Worm (Caenorhabditis elegans) whole organism, L4 larva: ENCODE measurements around the gene lgg-3.

Source experiments
- F37D6.2 ChIP-seq: sonication (generic microtip); optimal IDR thresholded peaks from 2 replicates; lab custom pipeline; 2016; ENCODE audit warnings: mild to moderate bottlenecking, missing genetic modification characterization, missing compliant biosample characterization
- F49E8.2 ChIP-seq: sonication (generic microtip); optimal IDR thresholded peaks from 2 replicates; lab custom pipeline; 2016; ENCODE audit warnings: missing compliant biosample characterization, mild to moderate bottlenecking, missing genetic modification characterization, borderline replicate concordance
- R02D3.7 ChIP-seq: fragments of 150-350 bp; sonication (generic microtip); optimal IDR thresholded peaks from 3 replicates; lab custom pipeline; 2014; ENCODE audit warnings: missing biosample characterization, missing genetic modification characterization
- Y48G9A.11 ChIP-seq: fragments of 200-800 bp; sonication (Bioruptor generic); IDR thresholded peaks from 2 replicates; pipeline ENCODE4 v1.3.6; 2022; ENCODE audit warnings: missing genetic modification reagents, missing genetic modification characterization, missing compliant biosample characterization
- Y5F2A.4 ChIP-seq: fragments of 200-800 bp; sonication (Bioruptor generic); optimal IDR thresholded peaks from 2 replicates; lab custom pipeline; 2018; ENCODE audit warnings: mild to moderate bottlenecking, missing genetic modification characterization, missing compliant biosample characterization
- aha-1 ChIP-seq: fragments of 150-350 bp; peaks from one replicate; lab custom pipeline; 2014; ENCODE audit warnings: missing biosample characterization, missing genetic modification characterization
- aly-2 ChIP-seq: sonication (generic microtip); optimal IDR thresholded peaks from 2 replicates; lab custom pipeline; 2018; ENCODE audit warnings: missing biosample characterization, missing genetic modification characterization
- ama-1 ChIP-seq: fragments of 150-350 bp; optimal IDR thresholded peaks from 2 replicates; lab custom pipeline; 2014; ENCODE audit warnings: inconsistent platforms, mixed read lengths
- arid-1 ChIP-seq: fragments of 200-800 bp; sonication (Bioruptor generic); conservative IDR thresholded peaks from 2 replicates; pipeline ENCODE4 v1.3.6; 2022; ENCODE audit warnings: missing genetic modification reagents, missing genetic modification characterization, missing compliant biosample characterization
- ceh-20 ChIP-seq: fragments of 200-800 bp; sonication (Bioruptor generic); IDR thresholded peaks from 2 replicates; pipeline ENCODE4 v1.3.6; 2022; ENCODE audit warnings: missing genetic modification reagents, missing genetic modification characterization, missing compliant biosample characterization
- ceh-32 ChIP-seq: sonication (generic microtip); optimal IDR thresholded peaks from 2 replicates; lab custom pipeline; 2016; ENCODE audit warnings: mild to moderate bottlenecking, missing genetic modification characterization, missing compliant biosample characterization; ENCODE audit not compliant: poor library complexity
- ces-1 ChIP-seq: fragments of 150-350 bp; sonication (generic microtip); optimal IDR thresholded peaks from 4 replicates; lab custom pipeline; 2014; ENCODE audit warnings: missing biosample characterization, missing genetic modification reagents, missing genetic modification characterization
- cey-2 ChIP-seq: sonication (generic microtip); optimal IDR thresholded peaks from 3 replicates; lab custom pipeline; 2017; ENCODE audit warnings: missing genetic modification characterization, mild to moderate bottlenecking, missing compliant biosample characterization, antibody characterized with exemption, borderline replicate concordance; ENCODE audit not compliant: insufficient read depth
- ctbp-1 ChIP-seq: fragments of 200-800 bp; sonication (Bioruptor generic); IDR thresholded peaks from 2 replicates; pipeline ENCODE4 v1.3.6; 2022; ENCODE audit warnings: missing genetic modification reagents, missing genetic modification characterization, missing compliant biosample characterization
- daf-8 ChIP-seq: fragments of 200-800 bp; sonication (Bioruptor generic); IDR thresholded peaks from 2 replicates; pipeline ENCODE4 v1.3.6; 2022; ENCODE audit warnings: missing genetic modification characterization, missing compliant biosample characterization
- dmd-6 ChIP-seq: fragments of 200-800 bp; sonication (Bioruptor generic); IDR thresholded peaks from 2 replicates; pipeline ENCODE4 v1.3.6; 2022; ENCODE audit warnings: missing genetic modification reagents, missing genetic modification characterization, missing compliant biosample characterization
- dmd-8 ChIP-seq: fragments of 200-800 bp; sonication (Bioruptor generic); IDR thresholded peaks from 2 replicates; pipeline ENCODE4 v1.3.6; 2022; ENCODE audit warnings: missing genetic modification characterization, missing compliant biosample characterization
- egl-27 ChIP-seq: sonication (generic microtip); optimal IDR thresholded peaks from 3 replicates; lab custom pipeline; 2017; ENCODE audit warnings: missing biosample characterization, missing genetic modification reagents, missing genetic modification characterization
- egl-43 ChIP-seq: fragments of 200-800 bp; sonication (Bioruptor generic); IDR thresholded peaks from 2 replicates; pipeline ENCODE4 v1.3.6; 2022; ENCODE audit warnings: missing genetic modification reagents, missing genetic modification characterization, missing compliant biosample characterization
- fkh-10 ChIP-seq: fragments of 150-350 bp; optimal IDR thresholded peaks from 2 replicates; lab custom pipeline; 2014; ENCODE audit warnings: missing biosample characterization, missing genetic modification reagents, missing genetic modification characterization
- gei-8 ChIP-seq: fragments of 200-800 bp; sonication (Bioruptor generic); optimal IDR thresholded peaks from 2 replicates; lab custom pipeline; 2018; ENCODE audit warnings: mild to moderate bottlenecking, missing genetic modification characterization, missing compliant biosample characterization
- hlh-11 ChIP-seq: fragments of 200-800 bp; sonication (Bioruptor generic); optimal IDR thresholded peaks from 2 replicates; lab custom pipeline; 2018; ENCODE audit warnings: mild to moderate bottlenecking, missing genetic modification characterization, missing compliant biosample characterization
- lin-15B ChIP-seq: fragments of 150-350 bp; sonication (generic microtip); optimal IDR thresholded peaks from 3 replicates; lab custom pipeline; 2014; ENCODE audit warnings: missing biosample characterization, missing genetic modification characterization
- lin-29 ChIP-seq: fragments of 200-800 bp; sonication (Bioruptor generic); IDR thresholded peaks from 2 replicates; pipeline ENCODE4 v1.3.6; 2022; ENCODE audit warnings: missing genetic modification reagents, missing genetic modification characterization, missing compliant biosample characterization
- lin-38 ChIP-seq: fragments of 200-800 bp; sonication (Bioruptor generic); IDR thresholded peaks from 2 replicates; pipeline ENCODE4 v1.3.6; 2022; ENCODE audit warnings: missing genetic modification reagents, missing genetic modification characterization, missing compliant biosample characterization
- lin-39 ChIP-seq: fragments of 150-350 bp; optimal IDR thresholded peaks from 2 replicates; lab custom pipeline; 2014; ENCODE audit warnings: missing biosample characterization, missing genetic modification reagents, missing genetic modification characterization
- lsy-2 ChIP-seq, 2 experiments: fragments of 150-350 bp in 1 of 2; sonication (generic microtip) in 1 of 2; optimal IDR thresholded peaks; 2 replicates each; lab custom pipeline; 2014 to 2017; ENCODE audit warnings: missing biosample characterization in 2 of 2, missing genetic modification characterization in 2 of 2
- mdt-29 ChIP-seq: fragments of 200-800 bp; sonication (Bioruptor generic); IDR thresholded peaks from 2 replicates; pipeline ENCODE4 v1.3.6; 2022; ENCODE audit warnings: missing genetic modification reagents, missing genetic modification characterization, missing compliant biosample characterization
- mes-2 ChIP-seq: sonication (generic microtip); optimal IDR thresholded peaks from 2 replicates; lab custom pipeline; 2016; ENCODE audit warnings: missing genotype, mild to moderate bottlenecking, missing genetic modification characterization, missing compliant biosample characterization; ENCODE audit not compliant: poor library complexity, severe bottlenecking
- mxl-2 ChIP-seq: fragments of 200-800 bp; sonication (Bioruptor generic); conservative IDR thresholded peaks from 2 replicates; pipeline ENCODE4 v1.3.6; 2022; ENCODE audit warnings: missing genetic modification reagents, missing genetic modification characterization, missing compliant biosample characterization
- nhr-102 ChIP-seq: sonication (generic microtip); optimal IDR thresholded peaks from 2 replicates; lab custom pipeline; 2016; ENCODE audit warnings: mild to moderate bottlenecking, missing genetic modification characterization, moderate library complexity, missing compliant biosample characterization
- nhr-111 ChIP-seq: fragments of 200-800 bp; sonication (Bioruptor generic); optimal IDR thresholded peaks from 2 replicates; lab custom pipeline; 2018; ENCODE audit warnings: mild to moderate bottlenecking, missing genetic modification characterization, missing compliant biosample characterization
- nhr-28 ChIP-seq: fragments of 150-350 bp; optimal IDR thresholded peaks from 2 replicates; lab custom pipeline; 2014; ENCODE audit warnings: missing biosample characterization, missing genetic modification characterization
- pha-4 ChIP-seq, 2 experiments: fragments of 150-350 bp in 1 of 2; fragments of 200-800 bp in 1 of 2; sonication (Bioruptor generic) in 1 of 2; IDR thresholded peaks in 1 of 2; optimal IDR thresholded peaks in 1 of 2; 2 replicates each; pipeline versions ENCODE4 v1.3.6 to Lab custom; 2014 to 2022; ENCODE audit warnings: missing genetic modification characterization in 2 of 2, missing genetic modification reagents in 2 of 2, missing biosample characterization in 1 of 2, missing compliant biosample characterization in 1 of 2
- saeg-2 ChIP-seq: fragments of 200-800 bp; sonication (Bioruptor generic); IDR thresholded peaks from 2 replicates; pipeline ENCODE4 v1.3.6; 2022; ENCODE audit warnings: missing genetic modification reagents, missing genetic modification characterization, missing compliant biosample characterization
- sdz-12 ChIP-seq: fragments of 200-800 bp; sonication (Bioruptor generic); optimal IDR thresholded peaks from 2 replicates; lab custom pipeline; 2018; ENCODE audit warnings: mild to moderate bottlenecking, missing genetic modification characterization, missing compliant biosample characterization
- snpc-1.2 ChIP-seq: fragments of 200-800 bp; sonication (Bioruptor generic); IDR thresholded peaks from 2 replicates; pipeline ENCODE4 v1.3.6; 2022; ENCODE audit warnings: missing genetic modification reagents, missing genetic modification characterization, missing compliant biosample characterization
- tag-97 ChIP-seq: fragments of 200-800 bp; sonication (Bioruptor generic); IDR thresholded peaks from 2 replicates; pipeline ENCODE4 v1.3.6; 2022; ENCODE audit warnings: missing genetic modification characterization, missing compliant biosample characterization
- unc-130 ChIP-seq: sonication (generic microtip); optimal IDR thresholded peaks from 2 replicates; lab custom pipeline; 2016; ENCODE audit warnings: missing genetic modification reagents, missing genetic modification characterization, missing compliant biosample characterization
- unc-39 ChIP-seq: sonication (generic microtip); optimal IDR thresholded peaks from 2 replicates; lab custom pipeline; 2017; ENCODE audit warnings: missing biosample characterization, missing genetic modification characterization
- zfp-2 ChIP-seq: sonication (generic microtip); optimal IDR thresholded peaks from 2 replicates; lab custom pipeline; 2016; ENCODE audit warnings: mild to moderate bottlenecking, missing genetic modification characterization, missing compliant biosample characterization
- zip-2 ChIP-seq: fragments of 150-350 bp; optimal IDR thresholded peaks from 2 replicates; lab custom pipeline; 2014; ENCODE audit warnings: missing biosample characterization, missing genetic modification characterization

lgg-3 gene

DNA sequence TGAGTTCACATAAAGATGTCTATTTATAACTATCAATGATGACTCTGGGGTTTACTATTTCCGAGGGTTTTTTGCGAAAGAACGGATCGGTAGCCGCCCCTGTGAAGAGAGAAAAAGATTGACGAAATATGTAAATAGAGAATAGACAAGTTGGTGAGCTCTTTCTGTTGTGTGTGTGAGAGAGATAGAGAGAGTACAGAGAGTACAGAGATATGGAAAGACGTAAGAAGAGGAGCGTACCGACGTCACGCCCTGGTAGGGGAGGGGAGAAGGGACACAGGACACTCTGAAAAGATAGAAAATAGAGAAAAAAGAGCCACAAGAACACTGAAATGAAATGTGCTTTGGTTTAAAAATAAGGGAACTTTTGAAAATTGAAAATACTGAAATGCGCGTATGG lies 9.6 kb downstream of the lgg-3 start (continued):
- TF ChIP-seq daf-8 (GFP tag; lab: Robert Waterston, UW) (no peak), zfp-2 (tag; lab: Kevin White, UChicago) (no peak), lin-39 (no peak), R02D3.7 (tag; lab: Kevin White, UChicago) (no peak), unc-130 (no peak), lsy-2 (tag; optimal IDR thresholded peaks at IDR 0.05; lab: Kevin White, UChicago) (peak in 1 of 2 experiments; percentile 64), saeg-2 (no peak), mes-2 (peak; percentile 47), gei-8 (no peak), egl-43 (GFP tag; lab: Robert Waterston, UW) (no peak), nhr-28 (tag; lab: Kevin White, UChicago) (peak; percentile 40), ama-1 (no peak), aly-2 (tag; lab: Kevin White, UChicago) (no peak), tag-97 (GFP tag; lab: Robert Waterston, UW) (no peak), ceh-20 (GFP tag; lab: Robert Waterston, UW) (no peak), sdz-12 (GFP tag; lab: Kevin White, UChicago) (no peak), egl-27 (tag; lab: Kevin White, UChicago) (no peak), hlh-11 (tag; lab: Kevin White, UChicago) (peak; percentile 52), mxl-2 (GFP tag; lab: Robert Waterston, UW) (no peak), fkh-10 (GFP tag; lab: Kevin White, UChicago) (peak; percentile 91), ctbp-1 (GFP tag; lab: Robert Waterston, UW) (peak; percentile 44; the same call in 1 of the 2 replicates)

DNA sequence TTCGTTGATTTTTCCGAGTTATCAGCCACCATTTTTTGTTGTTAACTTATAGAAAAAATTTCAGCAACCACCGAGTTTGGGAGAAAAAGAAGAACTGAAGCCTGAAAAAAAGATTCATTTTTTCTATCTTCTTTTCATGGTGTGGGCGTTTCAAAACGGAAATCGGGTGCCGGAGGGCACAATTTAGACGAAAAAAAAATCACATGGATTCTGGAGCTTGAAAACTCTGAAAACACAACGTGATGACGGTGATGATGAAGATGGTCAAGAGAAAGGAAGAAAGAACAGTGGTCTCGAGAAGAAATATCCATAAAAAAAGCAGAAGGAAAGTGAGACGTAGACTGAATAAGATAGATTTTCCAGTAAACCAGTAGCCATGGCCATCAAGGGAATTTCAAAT lies 13.8 kb downstream of the lgg-3 start, which contains the start of gene rcan-1:
Gene rcan-1 (minus strand): TSS at position 101 of the 400 bp plus-strand sequence.
- TF ChIP-seq aha-1 (tag; lab: Kevin White, UChicago): no peak
- TF ChIP-seq saeg-2: no peak
- no peak for TF ChIP-seq F37D6.2 (tag; lab: Kevin White, UChicago)
- TF ChIP-seq mdt-29 (GFP tag; lab: Robert Waterston, UW): no peak
- TF ChIP-seq cey-2 (tag; lab: Kevin White, UChicago): no peak
- TF ChIP-seq dmd-8 (GFP tag; lab: Robert Waterston, UW): no peak
- TF ChIP-seq lin-29 (GFP tag; lab: Robert Waterston, UW): no peak
- no peak for TF ChIP-seq nhr-111
- TF ChIP-seq dmd-6: no peak
- TF ChIP-seq ces-1 (GFP tag; lab: Kevin White, UChicago): no peak
- TF ChIP-seq ceh-32 (tag; lab: Kevin White, UChicago): no peak
- TF ChIP-seq pha-4 (GFP tag; IDR thresholded peaks at IDR 0.05; lab: Robert Waterston, UW): no peak
- no peak for TF ChIP-seq pha-4 (tag; optimal IDR thresholded peaks at IDR 0.05; lab: Kevin White, UChicago)
- TF ChIP-seq nhr-102 (tag; lab: Kevin White, UChicago): no peak
- no peak for TF ChIP-seq unc-39 (tag; lab: Kevin White, UChicago)
- no peak for TF ChIP-seq lin-15B

DNA sequence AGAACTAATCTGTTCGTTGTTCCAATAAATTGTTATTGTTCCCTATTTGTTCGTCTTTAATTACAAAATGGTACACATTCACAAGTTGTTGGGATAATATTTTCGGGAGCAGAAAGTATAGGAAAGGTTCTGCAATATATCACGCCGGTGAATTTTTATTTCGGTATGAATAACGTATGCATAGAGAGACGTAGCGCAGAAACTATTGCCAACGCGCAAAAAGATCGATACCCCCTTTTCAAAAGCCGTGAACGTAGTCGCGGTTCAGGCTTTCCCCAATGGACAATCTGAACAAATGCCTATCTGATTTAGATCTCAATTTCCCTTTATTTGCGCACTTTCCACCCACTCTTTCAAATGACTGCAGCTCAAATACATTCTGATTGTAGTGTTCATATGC lies 17.7 kb downstream of the lgg-3 start, which contains the start of gene pst-2:
Gene pst-2 (plus strand): TSS at position 293 of the 400 bp plus-strand sequence.
- TF ChIP-seq ceh-20 (GFP tag; lab: Robert Waterston, UW): no peak
- TF ChIP-seq arid-1 (GFP tag; lab: Robert Waterston, UW): peak; percentile 31; the same call in 1 of the 2 replicates
- no peak for TF ChIP-seq lsy-2 (tag; optimal IDR thresholded peaks at IDR 0.05; lab: Kevin White, UChicago)
- peak; percentile 77 for TF ChIP-seq lin-38 (GFP tag; lab: Robert Waterston, UW)
- no peak for TF ChIP-seq Y5F2A.4 (GFP tag; lab: Kevin White, UChicago)
- peak; percentile 69 for TF ChIP-seq Y48G9A.11 (GFP tag; lab: Robert Waterston, UW)
- peak; percentile 21; the same call in 1 of the 2 replicates for TF ChIP-seq snpc-1.2 (GFP tag; lab: Robert Waterston, UW)
- TF ChIP-seq pha-4 (GFP tag; IDR thresholded peaks at IDR 0.05; lab: Robert Waterston, UW): peak; percentile 18; the same call in 1 of the 2 replicates
- no peak for TF ChIP-seq pha-4 (tag; optimal IDR thresholded peaks at IDR 0.05; lab: Kevin White, UChicago)
- peak; percentile 19 for TF ChIP-seq unc-130
- 0 out of 2 replicates have a peak, but pooled peaks have one; percentile 16 for TF ChIP-seq dmd-8 (GFP tag; lab: Robert Waterston, UW)
- no peak for TF ChIP-seq zip-2 (tag; lab: Kevin White, UChicago)
- peak; percentile 38 for TF ChIP-seq F49E8.2 (tag; lab: Kevin White, UChicago)
